Worm (Caenorhabditis elegans): ENCODE data around the gene glb-9.
A peak's percentile ranks its signal among the peaks of the same experiment; 100 is the strongest.

The glb-9 gene

DNA sequence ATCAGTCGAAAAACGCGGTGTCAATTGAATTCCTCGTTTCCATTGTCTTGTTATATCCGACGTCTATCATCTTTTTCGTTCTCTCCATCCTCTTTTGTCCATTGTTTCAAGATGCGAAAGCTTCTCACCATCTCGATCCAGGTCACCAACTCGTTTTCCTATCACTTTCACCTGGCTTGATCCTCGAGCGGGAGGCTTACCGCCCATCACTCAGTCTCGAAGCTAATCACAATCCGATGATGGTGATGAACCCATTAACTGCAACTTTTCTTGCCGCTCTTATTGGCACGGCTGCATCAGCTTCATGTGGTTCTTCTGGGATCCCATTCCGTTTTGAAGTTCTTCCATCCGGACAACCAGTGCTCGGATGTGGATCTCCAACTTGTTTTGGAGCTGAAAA lies 11.8 kb upstream of the glb-9 start, which contains the start of gene wrt-1:
TSS of gene wrt-1 (plus strand) at position 53 of the 400 bp plus-strand sequence.
- no peak for TF ChIP-seq F13H6.1 (tag; optimal IDR thresholded peaks at IDR 0.05)
- TF ChIP-seq nhr-21 (tag; optimal IDR thresholded peaks at IDR 0.05): peak; percentile 12
- no peak for TF ChIP-seq sem-4 (tag; optimal IDR thresholded peaks at IDR 0.05)
- peak; percentile 5 for TF ChIP-seq blmp-1 (tag; optimal IDR thresholded peaks at IDR 0.05; ENCODE audit: insufficient read depth)

DNA sequence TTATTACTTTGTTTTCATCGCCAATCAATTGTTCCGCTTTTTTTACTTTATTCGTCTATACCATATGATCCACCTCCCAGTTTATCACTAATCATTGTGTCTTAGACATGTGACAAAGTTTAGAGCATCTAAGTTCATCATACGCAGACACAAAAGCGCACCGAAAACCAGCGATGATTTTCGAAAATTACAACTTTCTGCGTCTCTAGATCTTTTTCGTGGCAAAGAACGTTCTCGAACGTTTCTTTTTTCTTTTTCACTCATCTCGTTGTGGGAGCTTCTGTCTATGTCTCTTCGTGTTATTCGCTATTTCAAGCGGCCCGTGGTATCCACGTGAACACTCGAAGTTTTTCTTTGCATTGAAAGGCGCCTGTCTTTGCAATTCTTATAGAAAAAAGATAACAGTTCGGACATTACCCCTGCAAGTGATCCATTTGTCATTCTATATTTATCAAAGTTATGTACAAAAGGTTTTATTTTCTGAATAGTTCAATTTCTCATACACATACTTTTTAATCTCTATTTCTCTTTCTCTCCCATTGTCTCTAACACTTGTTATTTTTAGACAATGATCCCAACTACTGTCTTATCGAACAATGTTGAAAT lies 10.1 kb upstream of the glb-9 start, which contains the start of gene ZK1290.5:
TSS of gene ZK1290.5 (plus strand) at position 566 of the 606 bp plus-strand sequence.
- TF ChIP-seq fos-1 (tag; optimal IDR thresholded peaks at IDR 0.05) (peak; percentile 87), nhr-6 (tag; optimal IDR thresholded peaks at IDR 0.05) (peak; percentile 84), unc-62 (GFP tag; optimal IDR thresholded peaks at IDR 0.05) (peak; percentile 18), mab-5 (tag; optimal IDR thresholded peaks at IDR 0.05) (peak; percentile 27), ceh-82 (tag; optimal IDR thresholded peaks at IDR 0.05) (no peak), sma-9 (GFP tag; optimal IDR thresholded peaks at IDR 0.05) (peak; percentile 98), sma-9 (tag; optimal IDR thresholded peaks at IDR 0.05) (peak; percentile 18), elt-1 (tag; optimal IDR thresholded peaks at IDR 0.05) (no peak), ztf-1 (GFP tag; conservative IDR thresholded peaks at IDR 0.05) (no peak), nhr-10 (tag; optimal IDR thresholded peaks at IDR 0.05) (peak; percentile 52), C34F6.9 (tag; optimal IDR thresholded peaks at IDR 0.05) (peak; percentile 96), F13H6.1 (tag; optimal IDR thresholded peaks at IDR 0.05) (peak; percentile 95), gmeb-1 (tag; optimal IDR thresholded peaks at IDR 0.05) (peak; percentile 62), elt-3 (tag; optimal IDR thresholded peaks at IDR 0.05) (no peak), ceh-16 (tag; optimal IDR thresholded peaks at IDR 0.05) (no peak), dmd-4 (tag; optimal IDR thresholded peaks at IDR 0.05) (no peak), blmp-1 (tag; optimal IDR thresholded peaks at IDR 0.05; ENCODE audit: insufficient read depth) (peak; percentile 71), snpc-4 (tag; optimal IDR thresholded peaks at IDR 0.05) (peak; percentile 18), mbf-1 (tag; optimal IDR thresholded peaks at IDR 0.05) (no peak), mdl-1 (tag; optimal IDR thresholded peaks at IDR 0.05) (peak; percentile 74 to 90), skn-1 (tag; optimal IDR thresholded peaks at IDR 0.05) (peak; percentile 62), nhr-25 (tag; optimal IDR thresholded peaks at IDR 0.05) (peak; percentile 91), nhr-77 (tag; optimal IDR thresholded peaks at IDR 0.05) (no peak), nhr-237 (tag; optimal IDR thresholded peaks at IDR 0.05) (no peak), nhr-23 (tag; optimal IDR thresholded peaks at IDR 0.05) (no peak), R02D3.7 (tag; optimal IDR thresholded peaks at IDR 0.05) (no peak), nhr-21 (tag; optimal IDR thresholded peaks at IDR 0.05) (peak; percentile 94), ama-1 (optimal IDR thresholded peaks at IDR 0.05) (no peak), nhr-11 (tag; optimal IDR thresholded peaks at IDR 0.05) (no peak), ztf-11 (tag; optimal IDR thresholded peaks at IDR 0.05) (no peak), alr-1 (tag; optimal IDR thresholded peaks at IDR 0.05) (no peak), sma-3 (GFP tag; optimal IDR thresholded peaks at IDR 0.05) (peak; percentile 97), ZK546.5 (tag; optimal IDR thresholded peaks at IDR 0.05) (no peak), lin-13 (GFP tag; optimal IDR thresholded peaks at IDR 0.05) (peak; percentile 47), lsy-2 (tag; optimal IDR thresholded peaks at IDR 0.05) (peak; percentile 28 to 89), unc-55 (GFP tag; optimal IDR thresholded peaks at IDR 0.05) (peak; percentile 68), nhr-12 (tag; optimal IDR thresholded peaks at IDR 0.05) (no peak), sem-4 (tag; optimal IDR thresholded peaks at IDR 0.05) (peak; percentile 79), crh-2 (tag; optimal IDR thresholded peaks at IDR 0.05) (peak; percentile 98), Y55F3AM.14 (GFP tag; optimal IDR thresholded peaks at IDR 0.05) (peak; percentile 69), ztf-4 (tag; optimal IDR thresholded peaks at IDR 0.05) (peak; percentile 84), zag-1 (tag; optimal IDR thresholded peaks at IDR 0.05) (peak; percentile 53), nhr-129 (tag; optimal IDR thresholded peaks at IDR 0.05) (peak; percentile 93), unc-39 (tag; optimal IDR thresholded peaks at IDR 0.05) (no peak), egl-27 (tag; optimal IDR thresholded peaks at IDR 0.05) (peak; percentile 92), peb-1 (tag; optimal IDR thresholded peaks at IDR 0.05) (no peak), aly-2 (tag; optimal IDR thresholded peaks at IDR 0.05) (no peak), lin-39 (tag; optimal IDR thresholded peaks at IDR 0.05) (no peak), lin-11 (tag; optimal IDR thresholded peaks at IDR 0.05) (no peak)
